Fruit fly (Drosophila melanogaster) whole organism, embryonic: ENCODE results near the gene ecd.

Experiments
- CG14710 ChIP-seq: fragments of 200-800 bp; sonication (Bioruptor generic); optimal IDR thresholded peaks from 3 replicates; lab custom pipeline; 2019; ENCODE audit warnings: missing biosample characterization, mild to moderate bottlenecking, missing genetic modification characterization, moderate library complexity
- CG31365 ChIP-seq: fragments of 200-800 bp; sonication (Bioruptor generic); optimal IDR thresholded peaks from 2 replicates; lab custom pipeline; 2018; ENCODE audit warnings: missing biosample characterization, mild to moderate bottlenecking, missing genetic modification characterization
- CG34224 ChIP-seq: fragments of 200-800 bp; sonication (Bioruptor generic); IDR thresholded peaks from 3 replicates; pipeline ENCODE4 v1.3.6; 2022; ENCODE audit warnings: missing biosample characterization, missing genetic modification characterization; ENCODE audit not compliant: partially characterized antibody
- CTCF ChIP-seq: fragments of 200-800 bp; sonication (Bioruptor generic); optimal IDR thresholded peaks from 2 replicates; lab custom pipeline; 2017; ENCODE audit warnings: missing biosample characterization, mild to moderate bottlenecking, missing genetic modification characterization, moderate library complexity
- Deaf1 ChIP-seq: fragments of 200-800 bp; optimal IDR thresholded peaks from 3 replicates; lab custom pipeline; 2019; ENCODE audit warnings: missing biosample characterization, mild to moderate bottlenecking, missing genetic modification characterization, moderate library complexity
- Dfd ChIP-seq, 2 experiments: fragments of >200 bp; optimal IDR thresholded peaks; 2 replicates each; lab custom pipeline; 2017; ENCODE audit warnings: missing biosample characterization in 2 of 2, missing genetic modification characterization in 2 of 2
- Med ChIP-seq: fragments of 200-800 bp; sonication (Bioruptor generic); peaks from one replicate; lab custom pipeline; 2016; ENCODE audit warnings: missing biosample characterization, missing genetic modification characterization, mild to moderate bottlenecking, inconsistent platforms, moderate library complexity
- Trl ChIP-seq, 3 experiments: fragments of >200 bp in 2 of 3; fragments of 200-800 bp in 1 of 3; sonication (Bioruptor generic) in 1 of 3; optimal IDR thresholded peaks; 2 replicates in 1 of 3; 3 replicates in 2 of 3; lab custom pipeline; 2016 to 2017; ENCODE audit warnings: missing biosample characterization in 1 of 3, missing genetic modification characterization in 1 of 3
- ase ChIP-seq: fragments of 200-800 bp; sonication (Bioruptor generic); IDR thresholded peaks from 3 replicates; pipeline ENCODE4 v1.3.6; 2022; ENCODE audit warnings: missing biosample characterization, missing genetic modification characterization
- ci ChIP-seq: fragments of 200-800 bp; sonication (Bioruptor generic); IDR thresholded peaks from 3 replicates; pipeline ENCODE4 v1.3.6; 2022; ENCODE audit warnings: missing biosample characterization, missing genetic modification characterization
- ftz-f1 ChIP-seq: fragments of 200-800 bp; sonication (Bioruptor generic); optimal IDR thresholded peaks from 2 replicates; lab custom pipeline; 2016; ENCODE audit warnings: missing biosample characterization, missing genetic modification characterization
- gsb-n ChIP-seq: fragments of 200-800 bp; sonication (Bioruptor generic); optimal IDR thresholded peaks from 3 replicates; lab custom pipeline; 2018; ENCODE audit warnings: missing biosample characterization, mild to moderate bottlenecking, missing genetic modification characterization
- pita ChIP-seq: fragments of 200-800 bp; sonication (Bioruptor generic); optimal IDR thresholded peaks from 2 replicates; lab custom pipeline; 2017; ENCODE audit warnings: missing biosample characterization, mild to moderate bottlenecking, missing genetic modification characterization
- seq ChIP-seq: fragments of 200-800 bp; sonication (Bioruptor generic); IDR thresholded peaks from 2 replicates; pipeline ENCODE4 v1.3.6; 2022; ENCODE audit warnings: missing biosample characterization, missing genetic modification characterization
- stwl ChIP-seq: fragments of 200-800 bp; sonication (Bioruptor generic); optimal IDR thresholded peaks from 3 replicates; lab custom pipeline; 2018; ENCODE audit warnings: missing biosample characterization, mild to moderate bottlenecking, missing genetic modification characterization, moderate library complexity
- vvl ChIP-seq: fragments of 200-800 bp; sonication (Bioruptor generic); IDR thresholded peaks from 2 replicates; pipeline ENCODE4 v1.3.6; 2022; ENCODE audit warnings: missing biosample characterization, missing genetic modification characterization
- zf30C ChIP-seq: fragments of 200-800 bp; sonication (Bioruptor generic); optimal IDR thresholded peaks from 3 replicates; lab custom pipeline; 2018; ENCODE audit warnings: missing biosample characterization, mild to moderate bottlenecking, missing genetic modification characterization

ecd gene

DNA sequence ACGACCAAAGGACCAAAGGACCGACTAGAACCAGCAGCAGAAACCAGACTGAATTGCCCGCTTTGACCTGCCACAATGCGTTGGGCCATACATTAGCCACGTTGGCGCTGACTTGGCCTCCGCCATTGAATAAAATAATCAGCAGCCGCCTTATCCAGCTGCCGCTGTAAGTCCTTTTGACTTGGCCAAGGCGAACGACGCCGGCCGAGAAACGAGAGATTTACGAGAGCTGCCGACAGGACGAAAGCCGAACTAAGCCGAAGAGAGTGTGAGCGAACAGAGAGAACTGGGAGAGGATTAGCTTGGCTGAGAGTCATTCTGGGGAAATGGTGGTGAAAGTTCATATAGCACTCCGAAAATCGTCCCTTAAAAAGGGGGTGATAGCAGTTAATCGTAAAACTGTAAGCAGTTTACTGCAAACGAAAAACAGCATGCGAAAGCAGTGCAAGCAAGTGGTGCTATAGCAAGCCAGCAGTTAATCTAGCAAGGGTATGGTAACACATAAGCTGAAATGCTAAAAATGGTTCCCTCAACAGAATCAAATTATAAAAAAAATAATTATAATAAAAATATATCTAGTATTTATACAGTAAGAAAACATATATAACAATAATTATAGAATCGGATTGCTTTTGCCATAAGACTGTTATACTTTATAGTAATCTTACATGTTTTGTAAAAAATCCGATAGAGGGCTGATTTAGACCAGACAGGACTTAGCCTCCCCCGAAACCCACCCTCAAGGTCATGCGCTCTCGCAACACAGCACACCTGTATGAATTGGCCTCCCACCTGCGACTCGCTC lies 37.1 kb downstream of the ecd start:
- TF ChIP-seq CTCF (GFP tag; lab: Kevin White, UChicago) (peak; percentile 85), ase (GFP tag; lab: Robert Waterston, UW) (no peak), CG31365 (tag; lab: Kevin White, UChicago) (peak; percentile 96), pita (GFP tag; lab: Kevin White, UChicago) (peak; percentile 17), Trl (optimal IDR thresholded peaks at IDR 0.05; lab: Kevin White, UChicago) (peak; percentile 32 to 60), Trl (GFP tag; optimal IDR thresholded peaks at IDR 0.05; lab: Kevin White, UChicago) (no peak), CG34224 (GFP tag; lab: Robert Waterston, UW) (no peak), gsb-n (tag; lab: Kevin White, UChicago) (no peak), Dfd (GFP tag; optimal IDR thresholded peaks at IDR 0.05; lab: Kevin White, UChicago) (peak in 1 of 2 experiments; percentile 94), Med (GFP tag; lab: Kevin White, UChicago) (peak; percentile 33), zf30C (GFP tag; lab: Kevin White, UChicago) (no peak), CG14710 (tag; lab: Kevin White, UChicago) (no peak), ftz-f1 (peak; percentile 30), Deaf1 (tag; lab: Kevin White, UChicago) (peak; percentile 97), ci (0 out of 3 replicates have a peak, but pooled peaks have one; percentile 8), seq (GFP tag; lab: Robert Waterston, UW) (0 out of 2 replicates have a peak, but pooled peaks have one; percentile 22), vvl (GFP tag; lab: Robert Waterston, UW) (peak; percentile 7; the same call in 1 of the 2 replicates), stwl (tag; lab: Kevin White, UChicago) (peak; percentile 5)
- TF ChIP-seq, all 482 proteins: peak for 12
